Fruit fly (Drosophila melanogaster) S2 (cell line): ENCODE measurements around the gene CG33290.

Experiments used
- CG8478 ChIP-seq: fragments of >200 bp; optimal IDR thresholded peaks from 2 replicates; lab custom pipeline; 2018
- CTCF ChIP-seq, 2 experiments: fragments of >200 bp; optimal IDR thresholded peaks; 2 replicates each; lab custom pipeline; 2018

DNA sequence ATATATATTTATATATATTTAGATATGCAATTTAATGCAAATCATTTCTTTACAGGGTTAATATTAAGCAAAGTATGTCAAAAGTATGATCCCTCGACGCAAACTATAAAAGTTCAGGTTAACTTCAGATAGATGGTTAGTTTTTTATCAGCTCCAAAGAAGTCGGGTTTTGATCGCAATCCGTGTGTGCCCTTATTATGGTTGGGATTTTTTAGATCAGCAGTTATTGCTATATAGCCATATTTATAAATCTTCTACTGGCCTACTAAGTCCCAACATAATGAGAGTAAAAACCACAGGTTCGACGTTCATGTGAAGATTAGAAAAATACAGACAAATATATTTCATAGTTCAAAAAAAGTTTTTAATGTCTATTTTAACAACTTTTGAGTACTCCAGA lies 31.7 kb downstream of the CG33290 start, which contains the start of gene EMC10:
- no peak for TF ChIP-seq CG8478 (lab: Kevin White, UChicago)
- no peak for TF ChIP-seq CTCF (optimal IDR thresholded peaks at IDR 0.05; lab: Kevin White, UChicago)
